Worm (Caenorhabditis elegans) whole organism, early embryonic: ENCODE data around the gene F20G2.2.

Source experiments
- B0310.2 ChIP-seq: sonication (generic microtip); optimal IDR thresholded peaks from 2 replicates; lab custom pipeline; 2016; ENCODE audit warnings: mild to moderate bottlenecking, missing genetic modification characterization, missing compliant biosample characterization
- F13C5.2 ChIP-seq: sonication (generic microtip); optimal IDR thresholded peaks from 2 replicates; lab custom pipeline; 2017; ENCODE audit warnings: mild to moderate bottlenecking, missing genetic modification characterization, inconsistent platforms, missing compliant biosample characterization
- aly-1 ChIP-seq: sonication (generic microtip); optimal IDR thresholded peaks from 2 replicates; lab custom pipeline; 2016; ENCODE audit warnings: missing genetic modification characterization, missing compliant biosample characterization
- ama-1 ChIP-seq: fragments of 150-350 bp; optimal IDR thresholded peaks from 2 replicates; lab custom pipeline; 2014
- ceh-13 ChIP-seq: fragments of 200-800 bp; sonication (Bioruptor generic); optimal IDR thresholded peaks from 2 replicates; lab custom pipeline; 2018; ENCODE audit warnings: mild to moderate bottlenecking, missing genetic modification characterization, missing compliant biosample characterization
- ceh-36 ChIP-seq: sonication (generic microtip); optimal IDR thresholded peaks from 2 replicates; lab custom pipeline; 2016; ENCODE audit warnings: missing genetic modification characterization, inconsistent platforms, missing compliant biosample characterization
- ets-7 ChIP-seq: sonication (generic microtip); optimal IDR thresholded peaks from 2 replicates; lab custom pipeline; 2016; ENCODE audit warnings: missing genotype, missing genetic modification characterization, missing compliant biosample characterization
- flt-1 ChIP-seq: fragments of 200-800 bp; sonication (Bioruptor generic); IDR thresholded peaks from 2 replicates; pipeline ENCODE4 v1.3.6; 2022; ENCODE audit warnings: missing genetic modification characterization, missing compliant biosample characterization
- hmbx-1 ChIP-seq: sonication (generic microtip); optimal IDR thresholded peaks from 2 replicates; lab custom pipeline; 2016; ENCODE audit warnings: mild to moderate bottlenecking, missing genetic modification characterization, missing compliant biosample characterization
- hmg-4 ChIP-seq: fragments of 200-800 bp; sonication (Bioruptor generic); optimal IDR thresholded peaks from 2 replicates; lab custom pipeline; 2018; ENCODE audit warnings: mild to moderate bottlenecking, missing genetic modification characterization, missing compliant biosample characterization
- hnd-1 ChIP-seq: sonication (generic microtip); optimal IDR thresholded peaks from 2 replicates; lab custom pipeline; 2016; ENCODE audit warnings: missing genetic modification characterization, missing compliant biosample characterization
- pes-1 ChIP-seq: fragments of 200-800 bp; sonication (Bioruptor generic); IDR thresholded peaks from 2 replicates; pipeline ENCODE4 v1.3.6; 2022; ENCODE audit warnings: missing genetic modification reagents, missing genetic modification characterization, missing compliant biosample characterization
- scrt-1 ChIP-seq: fragments of 200-800 bp; sonication (Bioruptor generic); IDR thresholded peaks from 2 replicates; pipeline ENCODE4 v1.3.6; 2022; ENCODE audit warnings: missing genetic modification characterization, missing compliant biosample characterization
- sea-1 ChIP-seq: fragments of 200-800 bp; sonication (Bioruptor generic); conservative IDR thresholded peaks from 2 replicates; pipeline ENCODE4 v1.3.6; 2022; ENCODE audit warnings: missing genetic modification characterization, missing compliant biosample characterization
- tbx-11 ChIP-seq: fragments of 200-800 bp; sonication (Bioruptor generic); IDR thresholded peaks from 2 replicates; pipeline ENCODE4 v1.3.6; 2022; ENCODE audit warnings: missing genetic modification characterization, missing compliant biosample characterization
- tbx-37 ChIP-seq: fragments of 200-800 bp; sonication (Bioruptor generic); conservative IDR thresholded peaks from 2 replicates; pipeline ENCODE4 v1.3.6; 2022; ENCODE audit warnings: missing genetic modification reagents, missing genetic modification characterization, missing compliant biosample characterization
- tra-4 ChIP-seq: sonication (generic microtip); optimal IDR thresholded peaks from 2 replicates; lab custom pipeline; 2017; ENCODE audit warnings: missing genetic modification characterization, missing compliant biosample characterization

The F20G2.2 gene

DNA sequence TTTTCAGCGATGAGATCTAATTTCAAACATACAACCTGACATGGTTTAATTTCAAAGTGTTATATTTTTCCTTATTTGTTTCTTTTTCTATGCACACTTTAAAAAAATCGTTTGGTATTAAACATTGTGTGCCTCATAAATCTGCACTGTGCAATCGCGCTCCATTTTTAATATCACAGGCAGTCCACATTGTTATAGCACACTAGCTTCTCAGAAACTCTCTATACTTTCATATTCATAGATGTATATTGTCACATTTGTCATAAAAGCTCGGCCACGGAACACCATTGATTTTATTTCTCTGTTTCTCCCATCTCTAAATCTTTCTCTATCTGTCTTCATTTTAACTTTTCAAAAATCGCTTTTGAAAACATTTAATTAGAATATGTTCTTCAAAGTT lies 1.1 kb upstream of the F20G2.2 start:
- no peak for TF ChIP-seq B0310.2 (tag; lab: Kevin White, UChicago)

ce11 chrV:13753481-13753880 lies 2.7 kb downstream of the F20G2.2 start, which contains the start of gene F20G2.1:
TSS of gene F20G2.1 (minus strand) at chrV:13753581.
- no peak for TF ChIP-seq hmbx-1
- no peak for TF ChIP-seq ceh-13 (GFP tag; lab: Kevin White, UChicago)
- TF ChIP-seq flt-1 (GFP tag; lab: Robert Waterston, UW) = no peak
- TF ChIP-seq tra-4 (tag; lab: Kevin White, UChicago) = no peak
- TF ChIP-seq hnd-1 (tag; lab: Kevin White, UChicago) = no peak
- no peak for TF ChIP-seq pes-1 (GFP tag; lab: Robert Waterston, UW)
- no peak for TF ChIP-seq ets-7 (tag; lab: Kevin White, UChicago)
- no peak for TF ChIP-seq hmg-4 (GFP tag; lab: Kevin White, UChicago)
- TF ChIP-seq B0310.2 (tag; lab: Kevin White, UChicago) = no peak
- no peak for TF ChIP-seq scrt-1
- no peak for TF ChIP-seq ceh-36
- TF ChIP-seq tbx-37 (GFP tag; lab: Robert Waterston, UW) = no peak
- no peak for TF ChIP-seq F13C5.2 (tag; lab: Kevin White, UChicago)
- TF ChIP-seq ama-1 (lab: Kevin White, UChicago) = no peak
- no peak for TF ChIP-seq sea-1
- TF ChIP-seq aly-1 = no peak

ce11 chrV:13751811-13752210 lies 4.4 kb downstream of the F20G2.2 start, which contains the start of gene cld-9:
TSS of gene cld-9 (minus strand) at chrV:13751891.
- TF ChIP-seq B0310.2 (tag; lab: Kevin White, UChicago) (no peak), ets-7 (tag; lab: Kevin White, UChicago) (no peak), ama-1 (lab: Kevin White, UChicago) (no peak), F13C5.2 (tag; lab: Kevin White, UChicago) (no peak), hmg-4 (GFP tag; lab: Kevin White, UChicago) (no peak), tra-4 (tag; lab: Kevin White, UChicago) (no peak), pes-1 (GFP tag; lab: Robert Waterston, UW) (no peak), hnd-1 (tag; lab: Kevin White, UChicago) (no peak), ceh-36 (no peak)

ce11 chrV:13748658-13749057 lies 7.6 kb downstream of the F20G2.2 start, which contains the start of gene F35E12.10:
TSS of gene F35E12.10 (minus strand) at chrV:13748758.
- TF ChIP-seq hmbx-1 (no peak), pes-1 (GFP tag; lab: Robert Waterston, UW) (no peak), ets-7 (tag; lab: Kevin White, UChicago) (no peak), B0310.2 (tag; lab: Kevin White, UChicago) (no peak), tbx-37 (GFP tag; lab: Robert Waterston, UW) (no peak), F13C5.2 (tag; lab: Kevin White, UChicago) (no peak), hnd-1 (tag; lab: Kevin White, UChicago) (no peak), flt-1 (GFP tag; lab: Robert Waterston, UW) (no peak), ceh-36 (no peak), tra-4 (tag; lab: Kevin White, UChicago) (no peak)

DNA sequence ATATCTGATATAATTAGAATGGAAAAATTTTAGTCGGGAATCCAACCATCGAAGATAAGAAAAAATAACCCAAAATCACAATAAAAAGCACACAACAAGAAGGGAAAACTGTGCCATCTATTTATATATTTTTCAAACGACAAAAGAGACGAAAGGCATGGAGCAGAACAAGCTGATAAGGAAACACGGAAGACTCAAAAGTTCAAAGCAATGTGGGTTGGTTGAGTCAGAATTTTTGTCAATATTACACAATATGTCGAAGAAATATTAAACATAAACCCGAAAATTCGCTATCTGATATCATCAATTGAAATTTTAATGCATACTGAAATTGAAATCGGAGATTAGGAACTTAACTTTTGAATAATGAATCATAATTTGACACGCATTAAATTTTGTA lies 11.3 kb downstream of the F20G2.2 start, which contains the start of gene F35E12.9:
TSS of gene F35E12.9 (minus strand) at position 227 of the 400 bp plus-strand sequence.
- TF ChIP-seq tbx-37 (GFP tag; lab: Robert Waterston, UW) (no peak), hmg-4 (GFP tag; lab: Kevin White, UChicago) (no peak), scrt-1 (no peak), aly-1 (no peak), ets-7 (tag; lab: Kevin White, UChicago) (no peak), pes-1 (GFP tag; lab: Robert Waterston, UW) (no peak), ceh-36 (no peak), ceh-13 (GFP tag; lab: Kevin White, UChicago) (no peak)

DNA sequence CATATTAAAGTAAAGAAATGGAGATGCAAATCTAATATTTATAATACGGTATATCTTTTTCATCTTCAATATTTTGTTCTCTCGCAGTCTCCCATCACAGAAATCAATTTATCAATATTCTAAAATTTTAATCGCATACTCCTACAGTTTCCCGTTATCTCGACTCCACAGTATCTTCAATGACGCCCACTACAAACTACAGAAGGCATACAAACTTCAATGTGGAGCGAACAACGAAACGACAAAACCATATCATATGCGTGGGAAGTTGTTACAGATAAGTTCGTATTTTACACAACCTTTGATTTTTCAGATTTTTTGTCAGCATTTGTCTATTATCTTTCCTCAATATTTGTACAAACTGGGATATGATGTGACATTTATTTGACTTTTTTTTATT lies 16.3 kb downstream of the F20G2.2 start:
- no peak for TF ChIP-seq hnd-1 (tag; lab: Kevin White, UChicago)
- no peak for TF ChIP-seq tbx-11 (GFP tag; lab: Robert Waterston, UW)
- no peak for TF ChIP-seq ets-7 (tag; lab: Kevin White, UChicago)
- TF ChIP-seq sea-1 = no peak

DNA sequence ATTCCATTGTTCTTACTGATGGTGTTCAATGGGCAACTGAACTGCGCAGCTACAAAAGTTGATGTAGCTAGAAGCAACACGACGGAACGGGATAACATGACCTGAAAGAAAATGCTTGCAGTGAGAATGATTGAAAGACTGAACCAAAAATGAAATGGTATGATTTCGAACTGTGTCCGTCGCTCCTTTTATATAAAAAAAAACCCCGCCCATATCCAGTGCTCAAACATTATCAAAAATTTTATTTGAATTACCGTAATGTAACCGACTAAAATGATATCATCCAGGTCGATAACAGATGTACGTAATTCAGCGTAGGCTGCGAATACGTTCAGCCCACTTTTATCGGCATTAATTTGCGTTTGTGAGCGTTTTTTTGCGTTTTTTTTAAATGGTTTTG lies 17.8 kb downstream of the F20G2.2 start, which contains the start of gene irg-5:
TSS of gene irg-5 (minus strand) at position 101 of the 400 bp plus-strand sequence.
- no peak for TF ChIP-seq aly-1
- no peak for TF ChIP-seq hmbx-1
- TF ChIP-seq ets-7 (tag; lab: Kevin White, UChicago) = no peak
- TF ChIP-seq pes-1 (GFP tag; lab: Robert Waterston, UW) = no peak
- TF ChIP-seq hmg-4 (GFP tag; lab: Kevin White, UChicago) = no peak
- no peak for TF ChIP-seq flt-1 (GFP tag; lab: Robert Waterston, UW)
- TF ChIP-seq tra-4 (tag; lab: Kevin White, UChicago) = no peak
- TF ChIP-seq B0310.2 (tag; lab: Kevin White, UChicago) = no peak
- no peak for TF ChIP-seq F13C5.2 (tag; lab: Kevin White, UChicago)
- TF ChIP-seq ceh-36 = no peak
- no peak for TF ChIP-seq ama-1 (lab: Kevin White, UChicago)
- no peak for TF ChIP-seq hnd-1 (tag; lab: Kevin White, UChicago)
- TF ChIP-seq tbx-37 (GFP tag; lab: Robert Waterston, UW) = no peak
- TF ChIP-seq sea-1 = no peak
- no peak for TF ChIP-seq tbx-11 (GFP tag; lab: Robert Waterston, UW)
- TF ChIP-seq ceh-13 (GFP tag; lab: Kevin White, UChicago) = no peak
- no peak for TF ChIP-seq scrt-1

DNA sequence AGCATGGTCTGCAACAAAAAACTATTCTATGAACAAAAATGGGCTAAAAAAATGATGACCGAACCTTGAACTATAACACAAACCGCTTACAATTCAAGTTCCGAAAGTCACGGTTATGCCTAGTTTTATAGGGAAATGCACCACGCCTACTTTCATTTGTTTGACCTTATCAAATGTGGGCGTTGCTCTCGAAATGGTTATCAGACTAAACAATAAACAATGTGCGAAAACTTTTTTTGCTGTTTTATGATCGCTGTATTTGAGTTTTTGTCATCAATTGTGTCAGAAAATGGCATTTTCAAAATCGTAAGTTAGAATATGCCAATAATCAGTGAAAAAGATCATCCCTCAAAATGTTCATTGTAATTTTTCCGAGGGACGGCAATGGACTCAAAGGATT lies 20.1 kb downstream of the F20G2.2 start, which contains the start of gene F35E12.6:
TSS of gene F35E12.6 (minus strand) at position 101 of the 400 bp plus-strand sequence.
- TF ChIP-seq ceh-36 (no peak), pes-1 (GFP tag; lab: Robert Waterston, UW) (no peak), ama-1 (lab: Kevin White, UChicago) (no peak), hnd-1 (tag; lab: Kevin White, UChicago) (no peak), tbx-37 (GFP tag; lab: Robert Waterston, UW) (no peak)
